Worm (Caenorhabditis elegans) whole organism, L2 larva: ENCODE data around the gene ttr-36.

Experiments
- C34F6.9 ChIP-seq: fragments of 150-350 bp; optimal IDR thresholded peaks from 2 replicates; lab custom pipeline; 2014; ENCODE audit warnings: missing biosample characterization, missing genetic modification characterization
- F13H6.1 ChIP-seq: sonication (generic microtip); optimal IDR thresholded peaks from 2 replicates; lab custom pipeline; 2016; ENCODE audit warnings: missing genetic modification characterization, missing compliant biosample characterization
- R02D3.7 ChIP-seq: fragments of 150-350 bp; optimal IDR thresholded peaks from 2 replicates; lab custom pipeline; 2014; ENCODE audit warnings: missing biosample characterization, missing genetic modification characterization
- ZK546.5 ChIP-seq: sonication (generic microtip); optimal IDR thresholded peaks from 2 replicates; lab custom pipeline; 2017; ENCODE audit warnings: missing biosample characterization, missing genetic modification characterization
- alr-1 ChIP-seq: fragments of 150-350 bp; optimal IDR thresholded peaks from 2 replicates; lab custom pipeline; 2014; ENCODE audit warnings: missing biosample characterization, missing genetic modification characterization
- aly-2 ChIP-seq: fragments of 150-350 bp; optimal IDR thresholded peaks from 2 replicates; lab custom pipeline; 2014; ENCODE audit warnings: missing biosample characterization, missing genetic modification characterization
- ama-1 ChIP-seq: fragments of 150-350 bp; optimal IDR thresholded peaks from 2 replicates; lab custom pipeline; 2018; ENCODE audit warnings: inconsistent platforms
- ceh-16 ChIP-seq: fragments of 150-350 bp; optimal IDR thresholded peaks from 2 replicates; lab custom pipeline; 2014; ENCODE audit warnings: missing biosample characterization, missing genetic modification characterization
- ceh-82 ChIP-seq: fragments of 150-350 bp; optimal IDR thresholded peaks from 2 replicates; lab custom pipeline; 2014; ENCODE audit warnings: missing biosample characterization, missing genetic modification characterization
- egl-27 ChIP-seq: sonication (generic microtip); optimal IDR thresholded peaks from 3 replicates; lab custom pipeline; 2017; ENCODE audit warnings: missing biosample characterization, missing genetic modification reagents, missing genetic modification characterization
- elt-1 ChIP-seq: fragments of 150-350 bp; optimal IDR thresholded peaks from 2 replicates; lab custom pipeline; 2014; ENCODE audit warnings: missing biosample characterization, missing genetic modification characterization
- elt-3 ChIP-seq: sonication (generic microtip); optimal IDR thresholded peaks from 2 replicates; lab custom pipeline; 2017; ENCODE audit warnings: missing biosample characterization, missing genetic modification characterization
- fos-1 ChIP-seq: fragments of 150-350 bp; optimal IDR thresholded peaks from 2 replicates; lab custom pipeline; 2014; ENCODE audit warnings: missing biosample characterization, missing genetic modification characterization
- lin-11 ChIP-seq: fragments of 150-350 bp; sonication (generic microtip); optimal IDR thresholded peaks from 2 replicates; lab custom pipeline; 2014; ENCODE audit warnings: missing biosample characterization, missing genetic modification characterization, inconsistent platforms, mixed read lengths
- lin-13 ChIP-seq: fragments of 150-350 bp; optimal IDR thresholded peaks from 2 replicates; lab custom pipeline; 2014; ENCODE audit warnings: missing biosample characterization, missing genetic modification reagents, missing genetic modification characterization
- lin-39 ChIP-seq: fragments of 150-350 bp; optimal IDR thresholded peaks from 2 replicates; lab custom pipeline; 2014; ENCODE audit warnings: missing biosample characterization, missing genetic modification reagents, missing genetic modification characterization
- mab-5 ChIP-seq: fragments of 150-350 bp; optimal IDR thresholded peaks from 2 replicates; lab custom pipeline; 2014; ENCODE audit warnings: missing biosample characterization, missing genetic modification characterization
- mdl-1 ChIP-seq, 2 experiments: fragments of 150-350 bp in 1 of 2; sonication (generic microtip) in 1 of 2; optimal IDR thresholded peaks; 2 replicates each; lab custom pipeline; 2017; ENCODE audit warnings: missing biosample characterization in 2 of 2, missing genetic modification characterization in 2 of 2
- nhr-10 ChIP-seq: sonication (generic microtip); optimal IDR thresholded peaks from 2 replicates; lab custom pipeline; 2017; ENCODE audit warnings: missing biosample characterization, missing genetic modification characterization
- nhr-12 ChIP-seq: fragments of 150-350 bp; optimal IDR thresholded peaks from 2 replicates; lab custom pipeline; 2014; ENCODE audit warnings: missing biosample characterization, missing genetic modification characterization
- nhr-129 ChIP-seq: fragments of 150-350 bp; optimal IDR thresholded peaks from 2 replicates; lab custom pipeline; 2014; ENCODE audit warnings: missing biosample characterization, missing genetic modification characterization
- nhr-21 ChIP-seq: fragments of 150-350 bp; optimal IDR thresholded peaks from 2 replicates; lab custom pipeline; 2014; ENCODE audit warnings: missing biosample characterization, missing genetic modification characterization
- nhr-23 ChIP-seq: fragments of 150-350 bp; optimal IDR thresholded peaks from 2 replicates; lab custom pipeline; 2014; ENCODE audit warnings: missing biosample characterization, missing genetic modification reagents, missing genetic modification characterization
- nhr-77 ChIP-seq: fragments of 150-350 bp; optimal IDR thresholded peaks from 2 replicates; lab custom pipeline; 2014; ENCODE audit warnings: missing biosample characterization, missing genetic modification characterization
- sem-4 ChIP-seq: fragments of 150-350 bp; optimal IDR thresholded peaks from 2 replicates; lab custom pipeline; 2014; ENCODE audit warnings: missing biosample characterization, missing genetic modification reagents, missing genetic modification characterization
- sma-3 ChIP-seq: sonication (generic microtip); optimal IDR thresholded peaks from 2 replicates; lab custom pipeline; 2016; ENCODE audit warnings: missing genetic modification reagents, missing genetic modification characterization, missing compliant biosample characterization
- sma-9 ChIP-seq, 2 experiments: fragments of 150-350 bp in 1 of 2; sonication (generic microtip) in 1 of 2; optimal IDR thresholded peaks; 2 replicates each; lab custom pipeline; 2014 to 2016; ENCODE audit warnings: missing genetic modification characterization in 2 of 2, mild to moderate bottlenecking in 1 of 2, missing biosample characterization in 1 of 2, missing compliant biosample characterization in 1 of 2, missing genetic modification reagents in 1 of 2, moderate library complexity in 1 of 2
- snpc-4 ChIP-seq: fragments of 150-350 bp; optimal IDR thresholded peaks from 2 replicates; lab custom pipeline; 2014; ENCODE audit warnings: missing biosample characterization, missing genetic modification characterization
- unc-39 ChIP-seq: fragments of 150-350 bp; optimal IDR thresholded peaks from 2 replicates; lab custom pipeline; 2014; ENCODE audit warnings: missing biosample characterization, missing genetic modification characterization
- unc-62 ChIP-seq: fragments of 150-350 bp; optimal IDR thresholded peaks from 2 replicates; lab custom pipeline; 2014; ENCODE audit warnings: missing biosample characterization, missing genetic modification reagents, missing genetic modification characterization
- zag-1 ChIP-seq: fragments of 150-350 bp; optimal IDR thresholded peaks from 2 replicates; lab custom pipeline; 2014; ENCODE audit warnings: missing biosample characterization, missing genetic modification characterization
- ztf-1 ChIP-seq: fragments of 200-800 bp; sonication (Bioruptor generic); conservative IDR thresholded peaks from 2 replicates; pipeline ENCODE4 v1.3.6; 2022; ENCODE audit warnings: missing genetic modification characterization, missing compliant biosample characterization
- ztf-11 ChIP-seq: sonication (generic microtip); optimal IDR thresholded peaks from 2 replicates; lab custom pipeline; 2017; ENCODE audit warnings: missing biosample characterization, missing genetic modification characterization

ttr-36 gene

DNA sequence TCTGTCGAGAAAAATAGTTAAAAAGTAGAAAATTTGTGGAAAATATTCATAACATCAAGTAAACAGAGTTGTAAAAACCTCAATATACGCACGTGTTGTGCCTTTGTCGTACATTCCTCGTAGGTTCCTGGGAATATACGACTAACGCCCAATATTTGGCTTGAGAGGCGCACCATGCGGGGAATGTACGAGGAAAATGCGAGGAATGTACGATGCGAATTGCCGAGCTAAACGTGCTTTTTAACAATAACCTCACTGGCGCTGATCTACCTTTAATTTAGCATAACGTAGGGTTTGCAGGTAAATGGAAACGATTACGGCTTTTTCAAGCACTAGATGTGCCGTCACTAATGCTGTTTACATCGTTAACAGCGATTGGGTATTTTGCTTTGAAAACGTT lies 42.2 kb upstream of the ttr-36 start, which contains the start of gene C15B12.9:
Gene C15B12.9 (plus strand): TSS at position 301 of the 400 bp plus-strand sequence.
- TF ChIP-seq egl-27 = no peak
- no peak for TF ChIP-seq sma-3

DNA sequence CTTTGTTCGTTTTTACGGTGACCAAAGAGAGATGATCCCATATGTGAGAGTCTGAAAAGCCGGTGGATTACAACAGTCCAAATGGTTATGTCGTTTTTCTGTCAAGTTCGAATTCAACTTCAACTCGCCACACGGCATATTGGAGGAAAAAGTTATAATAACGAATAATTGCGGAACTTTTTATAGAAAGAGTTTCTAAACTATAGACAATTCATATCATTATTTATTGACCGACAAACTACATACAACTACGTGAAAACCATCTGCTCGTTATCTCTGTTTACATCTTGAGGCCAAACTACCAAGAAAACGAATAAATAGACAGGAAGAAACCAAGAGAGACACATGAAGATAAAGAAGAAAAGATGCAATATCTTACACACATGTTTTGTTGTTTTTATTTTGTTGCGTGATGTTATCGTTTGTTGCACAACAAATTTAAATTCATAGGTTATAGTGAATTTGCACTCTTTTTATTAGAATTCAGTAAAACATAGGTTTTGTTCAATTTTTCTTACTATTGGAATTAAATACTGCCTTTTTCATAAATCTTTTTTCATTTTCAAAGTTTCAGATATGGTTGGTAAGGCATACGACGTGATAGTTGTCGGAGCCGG lies 36.9 kb upstream of the ttr-36 start, which contains the start of the genes C15B12.4 and C15B12.8:
Gene C15B12.4 (minus strand): TSS at position 51 of the 617 bp plus-strand sequence.
Gene C15B12.8 (plus strand): TSS at position 567 of the 617 bp plus-strand sequence.
- TF ChIP-seq R02D3.7 (tag; lab: Kevin White, UChicago) (no peak), sma-9 (GFP tag; optimal IDR thresholded peaks at IDR 0.05; lab: Kevin White, UChicago) (no peak), sma-9 (tag; optimal IDR thresholded peaks at IDR 0.05; lab: Kevin White, UChicago) (no peak), snpc-4 (tag; lab: Kevin White, UChicago) (no peak), egl-27 (no peak), nhr-23 (tag; lab: Kevin White, UChicago) (no peak), ceh-16 (no peak), unc-62 (GFP tag; lab: Kevin White, UChicago) (no peak), nhr-129 (tag; lab: Kevin White, UChicago) (no peak), lin-13 (GFP tag; lab: Kevin White, UChicago) (no peak), nhr-12 (tag; lab: Kevin White, UChicago) (no peak), elt-1 (tag; lab: Kevin White, UChicago) (no peak), mab-5 (no peak)

DNA sequence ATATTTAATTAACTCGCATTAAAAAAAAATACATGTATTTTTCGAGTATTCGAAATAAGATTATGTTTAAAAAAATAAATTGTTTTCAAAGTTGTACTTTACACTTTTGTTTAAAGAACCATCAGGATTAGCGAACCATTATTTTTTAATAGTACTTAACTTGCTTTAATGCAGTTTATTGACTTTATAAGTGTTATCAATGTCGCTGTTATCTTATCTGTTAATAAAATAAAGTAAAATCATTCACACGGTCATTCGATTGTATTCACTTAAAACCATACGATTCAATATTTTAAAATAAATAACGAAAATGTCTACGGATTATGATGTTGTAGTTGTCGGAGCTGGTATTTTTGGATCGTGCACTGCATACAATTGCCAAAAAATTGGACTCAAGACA lies 34.2 kb upstream of the ttr-36 start, which contains the start of gene C15B12.1:
Gene C15B12.1 (plus strand): TSS at position 271 of the 400 bp plus-strand sequence.
- TF ChIP-seq ama-1 (lab: Kevin White, UChicago) (no peak), sem-4 (tag; lab: Kevin White, UChicago) (no peak), fos-1 (tag; lab: Kevin White, UChicago) (peak; percentile 17)
- TF ChIP-seq, all 48 proteins: peak for 1

DNA sequence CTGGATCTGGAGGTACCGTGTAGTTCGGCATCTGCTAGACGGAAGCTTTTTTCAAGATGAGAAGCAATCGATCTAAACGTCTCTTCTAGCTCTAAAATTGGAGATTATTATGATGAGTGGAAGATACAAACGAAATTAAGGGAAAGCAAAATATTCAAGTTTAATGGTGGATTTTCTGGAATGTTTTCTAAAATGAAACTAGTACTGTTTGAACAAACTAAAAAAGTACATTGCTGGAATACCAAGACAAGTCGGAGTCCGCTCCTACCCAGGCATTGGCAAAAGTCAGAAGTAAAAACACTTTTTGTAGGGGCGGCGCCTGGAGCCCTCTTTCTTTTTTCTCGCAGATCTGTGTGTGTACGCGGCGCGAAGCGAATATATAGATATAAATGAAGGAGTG lies 25.9 kb upstream of the ttr-36 start, which contains the start of gene gar-1:
Gene gar-1 (minus strand): TSS at position 101 of the 400 bp plus-strand sequence.
- TF ChIP-seq alr-1 (tag; lab: Kevin White, UChicago) (no peak), elt-3 (tag; lab: Kevin White, UChicago) (no peak), egl-27 (no peak), mab-5 (no peak), ama-1 (lab: Kevin White, UChicago) (no peak), ZK546.5 (tag; lab: Kevin White, UChicago) (no peak), ztf-1 (GFP tag; lab: Robert Waterston, UW) (no peak), lin-11 (tag; lab: Kevin White, UChicago) (no peak), C34F6.9 (tag; lab: Kevin White, UChicago) (no peak), nhr-10 (tag; lab: Kevin White, UChicago) (no peak), nhr-77 (tag; lab: Kevin White, UChicago) (no peak), lin-39 (tag; lab: Kevin White, UChicago) (no peak), unc-39 (no peak), fos-1 (tag; lab: Kevin White, UChicago) (no peak), ceh-16 (no peak), zag-1 (tag; lab: Kevin White, UChicago) (no peak), sma-9 (GFP tag; optimal IDR thresholded peaks at IDR 0.05; lab: Kevin White, UChicago) (no peak), sma-9 (tag; optimal IDR thresholded peaks at IDR 0.05; lab: Kevin White, UChicago) (no peak)

DNA sequence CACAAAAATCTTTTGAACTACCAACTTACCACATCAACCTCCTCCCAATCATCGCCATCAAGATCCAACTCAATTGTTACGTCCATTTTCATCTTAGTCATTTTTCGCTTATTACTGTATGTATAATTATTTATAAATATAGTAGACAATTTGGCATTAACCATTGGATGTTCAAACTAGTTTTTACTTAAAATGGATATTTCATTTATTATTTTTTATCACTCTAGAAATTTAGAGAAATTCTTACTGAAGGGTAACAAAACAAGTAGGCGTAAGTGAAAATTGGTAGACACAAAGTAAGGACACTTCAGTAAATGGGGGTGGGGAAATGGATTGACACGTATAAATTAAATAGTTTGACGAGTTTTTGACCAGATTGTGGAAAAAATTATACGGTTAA lies 11.0 kb upstream of the ttr-36 start, which contains the start of gene actl-1:
Gene actl-1 (minus strand): TSS at position 101 of the 400 bp plus-strand sequence.
- TF ChIP-seq ceh-82 (tag; lab: Kevin White, UChicago) = no peak
- no peak for TF ChIP-seq mdl-1 (tag; optimal IDR thresholded peaks at IDR 0.05; lab: Kevin White, UChicago)
- TF ChIP-seq nhr-21 = no peak
- TF ChIP-seq aly-2 = no peak
- TF ChIP-seq F13H6.1 (tag; lab: Kevin White, UChicago) = no peak
- no peak for TF ChIP-seq lin-39 (tag; lab: Kevin White, UChicago)
- no peak for TF ChIP-seq ztf-11 (tag; lab: Kevin White, UChicago)
